Fruit fly (Drosophila melanogaster) whole organism: ENCODE results near the gene CG33768.

Source experiments
- CG8478 ChIP-seq: fragments of >200 bp; optimal IDR thresholded peaks from 2 replicates; lab custom pipeline; 2018; ENCODE audit warnings: inconsistent platforms
- Dll ChIP-seq: fragments of >200 bp; optimal IDR thresholded peaks from 2 replicates; lab custom pipeline; 2017
- EcR ChIP-seq, 2 experiments: fragments of >200 bp; optimal IDR thresholded peaks; 2 replicates each; lab custom pipeline; 2017; ENCODE audit warnings: missing biosample characterization in 2 of 2, missing genetic modification characterization in 2 of 2, missing genetic modification reagents in 2 of 2
- pan ChIP-seq: fragments of >200 bp; optimal IDR thresholded peaks from 2 replicates; lab custom pipeline; 2017
- psq ChIP-seq: fragments of >200 bp; optimal IDR thresholded peaks from 2 replicates; lab custom pipeline; 2017
- usp ChIP-seq: fragments of >200 bp; optimal IDR thresholded peaks from 2 replicates; lab custom pipeline; 2017; ENCODE audit warnings: missing biosample characterization, missing genetic modification characterization, mixed read lengths

Gene CG33768

DNA sequence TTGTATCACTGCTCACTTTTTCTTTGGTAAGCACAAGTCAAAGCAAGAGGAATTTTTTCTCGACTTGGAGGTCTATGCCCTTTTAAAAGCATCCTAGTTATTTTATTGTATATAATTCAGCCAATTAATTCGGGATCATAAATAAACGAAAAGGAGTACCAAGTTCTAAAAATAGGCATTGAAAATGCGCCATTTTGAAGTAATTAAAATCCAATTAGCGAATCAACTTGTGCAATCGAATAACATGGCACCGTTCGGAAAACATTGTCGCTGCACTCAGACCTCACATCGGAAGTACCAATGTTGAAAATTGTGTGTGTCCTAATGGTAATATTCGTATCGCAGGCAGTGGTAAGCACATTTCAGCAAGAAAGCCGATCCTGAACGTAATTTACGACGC is at the start of gene CG33768:
Gene CG33768 (plus strand): TSS at position 301 of the 400 bp plus-strand sequence.
- TF ChIP-seq CG8478 (lab: Kevin White, UChicago) (no peak), usp (GFP tag; lab: Kevin White, UChicago) (no peak), EcR (GFP tag; optimal IDR thresholded peaks at IDR 0.05; lab: Kevin White, UChicago) (no peak), pan (lab: Kevin White, UChicago) (no peak), Dll (lab: Kevin White, UChicago) (no peak), psq (no peak)

DNA sequence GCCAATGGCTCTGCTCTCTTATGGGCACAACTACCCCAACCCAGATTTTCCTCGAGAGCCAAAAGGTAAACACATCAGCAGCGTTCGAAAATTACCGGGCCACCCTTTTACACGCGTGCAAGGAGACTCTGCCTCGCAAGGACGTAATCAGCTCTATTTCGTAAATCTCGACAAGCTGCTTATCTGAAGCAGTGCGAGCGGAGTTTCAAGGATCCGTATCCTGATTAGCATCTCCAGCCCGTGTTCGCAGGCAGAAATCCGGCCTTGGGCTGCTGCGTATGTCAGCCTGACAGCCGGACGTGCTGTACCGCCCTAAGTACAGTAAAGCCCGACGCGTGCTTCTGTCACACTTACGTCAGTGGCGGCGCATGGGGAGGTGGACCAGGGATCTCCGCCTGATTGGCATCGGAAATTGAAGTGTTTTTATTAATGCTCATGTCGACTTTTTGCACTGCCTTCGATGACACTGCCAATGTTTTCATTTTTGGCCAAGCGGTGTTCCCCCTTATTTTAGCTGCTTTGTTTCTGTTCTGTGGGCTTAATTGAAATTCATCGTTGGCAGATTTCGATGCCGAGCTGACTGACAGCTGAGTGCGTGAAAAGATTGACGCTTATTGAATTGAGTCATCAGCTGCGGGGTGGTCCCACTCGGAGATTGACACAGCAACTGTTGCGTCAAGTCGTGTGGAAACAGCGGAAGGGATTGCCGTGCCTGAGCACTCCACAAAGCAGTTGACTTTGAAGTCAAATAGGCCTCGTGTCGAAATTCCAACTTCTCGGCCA is 41.1 kb upstream of the CG33768 start, which contains the start of gene ND-B14.5AL:
Gene ND-B14.5AL (plus strand): TSS at position 733 of the 783 bp plus-strand sequence.
- TF ChIP-seq pan (lab: Kevin White, UChicago) (no peak), EcR (GFP tag; optimal IDR thresholded peaks at IDR 0.05; lab: Kevin White, UChicago) (no peak), psq (no peak), usp (GFP tag; lab: Kevin White, UChicago) (no peak), CG8478 (lab: Kevin White, UChicago) (no peak), Dll (lab: Kevin White, UChicago) (no peak)

DNA sequence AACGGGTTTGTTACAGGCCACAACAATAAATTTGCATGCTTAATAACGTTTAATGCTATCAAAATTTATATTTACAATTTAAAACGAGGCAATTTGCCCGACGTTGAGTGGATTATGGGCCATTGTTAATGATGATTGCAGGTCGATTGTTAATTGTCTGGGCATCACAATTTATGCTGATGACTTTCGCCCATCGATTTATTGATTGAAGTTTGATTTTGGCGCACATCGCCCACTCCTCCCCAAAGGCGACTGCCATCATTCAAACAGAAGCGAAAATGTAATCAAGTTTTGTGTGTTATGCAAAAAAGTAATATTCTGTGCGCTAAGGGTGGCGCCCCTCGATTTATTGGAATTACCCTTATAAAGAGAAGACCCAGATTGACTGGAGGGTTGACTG is 39.9 kb upstream of the CG33768 start:
- TF ChIP-seq pan (lab: Kevin White, UChicago) = no peak
- TF ChIP-seq CG8478 (lab: Kevin White, UChicago) = no peak
- TF ChIP-seq EcR (GFP tag; optimal IDR thresholded peaks at IDR 0.05; lab: Kevin White, UChicago) = no peak
- no peak for TF ChIP-seq Dll (lab: Kevin White, UChicago)
- no peak for TF ChIP-seq usp (GFP tag; lab: Kevin White, UChicago)

DNA sequence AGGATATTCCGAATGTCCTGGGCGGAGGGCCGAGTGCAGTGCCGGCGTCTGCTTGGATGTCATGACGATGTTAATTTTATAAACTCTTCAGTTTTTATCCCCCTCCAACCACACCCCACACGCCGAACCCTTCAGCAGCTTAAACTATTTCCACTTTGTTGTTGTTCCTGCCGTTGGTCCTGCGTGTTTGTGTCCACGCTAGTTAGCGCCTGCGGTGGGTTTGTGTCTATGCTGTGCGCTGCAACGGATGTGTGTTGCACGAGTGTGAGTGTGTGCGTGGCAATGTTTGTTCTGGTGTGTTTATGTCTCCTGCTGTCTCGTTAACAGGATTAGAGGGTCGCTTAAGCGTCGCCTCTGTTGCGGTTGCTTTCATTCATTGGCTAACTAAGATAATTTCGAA is 30.2 kb upstream of the CG33768 start:
- no peak for TF ChIP-seq Dll (lab: Kevin White, UChicago)
- no peak for TF ChIP-seq usp (GFP tag; lab: Kevin White, UChicago)
- TF ChIP-seq CG8478 (lab: Kevin White, UChicago) = no peak
- no peak for TF ChIP-seq EcR (GFP tag; optimal IDR thresholded peaks at IDR 0.05; lab: Kevin White, UChicago)
- TF ChIP-seq psq = no peak
- no peak for TF ChIP-seq pan (lab: Kevin White, UChicago)

DNA sequence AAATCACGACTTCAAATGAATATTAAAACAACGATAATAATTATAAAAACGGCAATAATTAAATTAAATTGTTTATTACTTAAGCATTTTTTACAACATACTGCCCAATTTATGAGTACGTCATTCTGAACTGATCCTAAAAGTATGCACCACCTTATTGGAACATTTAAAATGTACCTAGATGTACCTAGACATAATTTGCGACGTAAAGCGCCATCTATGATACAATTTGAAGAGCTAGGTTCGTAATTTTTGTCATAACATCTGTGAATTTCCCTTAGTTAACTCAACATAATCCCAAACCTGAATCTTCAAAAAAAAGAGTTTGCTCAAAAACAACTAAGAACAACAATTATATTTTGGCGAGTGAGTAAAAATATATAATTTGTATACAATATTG is 12.9 kb upstream of the CG33768 start:
- TF ChIP-seq EcR (GFP tag; optimal IDR thresholded peaks at IDR 0.05; lab: Kevin White, UChicago) (no peak), Dll (lab: Kevin White, UChicago) (no peak), psq (no peak), pan (lab: Kevin White, UChicago) (no peak), usp (GFP tag; lab: Kevin White, UChicago) (no peak), CG8478 (lab: Kevin White, UChicago) (no peak)

DNA sequence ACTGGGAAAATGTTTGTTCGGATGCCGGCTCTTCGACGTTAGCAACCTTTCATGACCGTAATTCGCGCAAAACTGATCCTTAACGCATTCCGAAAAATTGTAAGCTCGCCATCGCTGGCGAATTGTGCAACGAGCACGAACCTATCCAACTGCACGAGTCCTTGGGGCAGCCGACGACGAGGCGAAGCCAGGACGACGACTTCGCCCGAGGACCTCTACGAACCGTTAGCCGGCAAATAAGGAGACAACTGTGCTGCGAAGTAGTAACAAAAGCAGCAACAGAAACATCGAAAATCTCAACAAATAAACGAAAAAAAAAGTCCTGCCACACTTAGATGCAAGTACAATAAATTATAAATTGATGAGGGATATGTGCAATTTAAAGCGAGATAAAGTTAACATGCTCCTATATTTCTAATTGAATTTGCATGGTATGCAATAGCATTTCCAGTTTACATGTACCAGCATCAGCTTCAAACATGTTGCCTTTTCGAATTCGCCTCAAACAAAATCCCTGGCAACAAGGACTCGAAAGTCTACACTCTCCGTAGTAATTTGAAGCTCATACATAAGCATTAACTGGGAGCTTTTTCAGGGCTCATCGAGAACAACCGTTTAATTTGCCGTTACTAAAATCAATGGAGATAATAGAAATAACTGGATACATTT is 9.0 kb upstream of the CG33768 start, which contains the start of gene CG14459:
Gene CG14459 (minus strand): TSS at position 51 of the 669 bp plus-strand sequence.
- TF ChIP-seq EcR (GFP tag; optimal IDR thresholded peaks at IDR 0.05; lab: Kevin White, UChicago) (no peak), Dll (lab: Kevin White, UChicago) (no peak), pan (lab: Kevin White, UChicago) (no peak), usp (GFP tag; lab: Kevin White, UChicago) (no peak), CG8478 (lab: Kevin White, UChicago) (no peak), psq (no peak)

DNA sequence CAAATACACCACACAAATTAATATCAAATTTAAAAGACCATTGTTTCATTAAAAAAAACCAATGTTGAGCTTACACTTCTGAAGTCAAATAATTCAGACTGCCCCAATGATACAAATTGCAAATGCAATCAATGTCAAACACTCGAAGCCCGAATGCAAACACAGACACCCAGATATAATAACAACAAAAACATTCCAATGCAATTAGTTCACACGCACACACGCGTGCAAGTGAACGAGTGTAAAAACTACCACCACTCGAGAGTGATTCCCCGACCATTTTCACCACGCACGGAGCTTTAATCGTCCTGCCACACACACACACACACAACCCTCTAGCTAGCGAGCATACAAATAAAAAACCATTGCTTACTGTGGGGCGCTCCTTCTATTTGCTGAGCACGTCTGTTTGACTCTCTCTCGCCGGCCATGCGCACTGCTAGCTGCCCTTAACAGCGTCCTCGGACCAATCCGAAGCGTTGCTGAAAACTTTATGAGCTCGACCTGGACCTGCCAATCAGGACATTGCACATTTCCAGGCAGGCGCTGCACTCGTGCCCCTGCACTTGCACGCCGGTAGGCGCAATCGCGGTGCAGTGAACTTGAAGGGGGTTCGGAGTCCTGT is 4.6 kb upstream of the CG33768 start:
- TF ChIP-seq EcR (GFP tag; optimal IDR thresholded peaks at IDR 0.05; lab: Kevin White, UChicago) = no peak
- no peak for TF ChIP-seq usp (GFP tag; lab: Kevin White, UChicago)
- no peak for TF ChIP-seq pan (lab: Kevin White, UChicago)
- TF ChIP-seq CG8478 (lab: Kevin White, UChicago) = no peak
- TF ChIP-seq psq = no peak
- no peak for TF ChIP-seq Dll (lab: Kevin White, UChicago)

DNA sequence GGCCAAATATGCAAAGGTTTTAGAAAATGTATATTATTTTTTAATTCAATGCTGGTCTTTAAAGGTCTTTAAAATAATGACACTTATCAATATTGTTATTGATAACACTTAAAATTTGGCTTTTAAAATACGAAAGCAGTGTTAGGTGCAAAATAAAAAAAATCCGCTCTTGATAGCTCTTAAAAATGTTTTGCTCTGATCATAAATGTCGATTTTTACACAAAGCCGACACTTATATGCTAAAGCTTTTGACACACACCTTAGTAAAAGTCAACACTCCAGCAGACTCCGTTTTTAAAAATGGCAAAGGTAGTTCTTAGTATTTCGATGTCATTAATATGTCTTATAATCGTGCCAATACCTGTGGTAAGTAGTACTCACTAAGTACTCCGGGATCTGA is 1.6 kb upstream of the CG33768 start, which contains the start of gene CG33766:
Gene CG33766 (plus strand): TSS at position 301 of the 400 bp plus-strand sequence.
- TF ChIP-seq psq = no peak

DNA sequence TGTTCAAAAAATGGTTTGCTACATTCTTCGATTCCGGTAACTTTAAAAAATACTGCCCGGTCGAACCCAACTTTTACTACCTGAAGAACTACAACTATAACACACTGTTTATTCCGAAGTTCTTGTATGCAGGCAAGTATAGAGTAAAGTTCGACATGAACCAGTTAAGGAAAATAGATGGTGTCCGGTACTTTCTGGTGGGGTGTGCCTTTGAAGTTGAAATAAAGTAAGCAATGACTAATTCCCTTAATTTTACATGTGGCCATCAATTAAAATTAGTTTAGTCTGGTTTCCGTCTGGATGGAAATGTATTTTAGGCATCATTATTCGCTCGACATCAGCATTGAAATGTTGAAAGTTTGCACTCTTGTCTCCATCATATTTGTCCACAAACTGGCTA is 956 bp upstream of the CG33768 start, which contains the start of gene CG33767:
Gene CG33767 (plus strand): TSS at position 301 of the 400 bp plus-strand sequence.
- no peak for TF ChIP-seq pan (lab: Kevin White, UChicago)
- no peak for TF ChIP-seq psq
- TF ChIP-seq usp (GFP tag; lab: Kevin White, UChicago) = no peak
- no peak for TF ChIP-seq Dll (lab: Kevin White, UChicago)
- no peak for TF ChIP-seq EcR (GFP tag; optimal IDR thresholded peaks at IDR 0.05; lab: Kevin White, UChicago)
- no peak for TF ChIP-seq CG8478 (lab: Kevin White, UChicago)

DNA sequence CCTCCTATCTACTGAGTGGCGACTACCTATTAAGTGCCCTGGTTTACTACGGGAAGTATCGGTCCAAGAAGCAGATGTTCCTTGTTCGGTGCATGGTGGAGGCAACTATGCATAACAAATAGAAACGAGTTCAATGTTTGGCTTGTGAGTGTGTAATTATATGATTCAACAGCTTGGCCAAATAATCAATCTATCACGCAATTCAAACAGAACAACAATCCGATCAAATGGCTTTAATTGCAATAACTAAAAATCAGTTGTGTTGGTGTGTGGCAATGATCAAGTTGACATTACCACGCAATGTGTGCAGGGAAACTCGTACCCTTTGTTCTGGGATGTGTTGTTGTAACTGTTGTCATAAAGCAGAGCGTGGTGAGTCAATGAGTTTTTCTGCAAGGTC is 664 bp downstream of the CG33768 start, which contains the start of gene CG33769:
Gene CG33769 (plus strand): TSS at position 301 of the 400 bp plus-strand sequence.
- TF ChIP-seq psq (no peak), CG8478 (lab: Kevin White, UChicago) (no peak), Dll (lab: Kevin White, UChicago) (no peak), usp (GFP tag; lab: Kevin White, UChicago) (no peak), pan (lab: Kevin White, UChicago) (no peak), EcR (GFP tag; optimal IDR thresholded peaks at IDR 0.05; lab: Kevin White, UChicago) (no peak)

DNA sequence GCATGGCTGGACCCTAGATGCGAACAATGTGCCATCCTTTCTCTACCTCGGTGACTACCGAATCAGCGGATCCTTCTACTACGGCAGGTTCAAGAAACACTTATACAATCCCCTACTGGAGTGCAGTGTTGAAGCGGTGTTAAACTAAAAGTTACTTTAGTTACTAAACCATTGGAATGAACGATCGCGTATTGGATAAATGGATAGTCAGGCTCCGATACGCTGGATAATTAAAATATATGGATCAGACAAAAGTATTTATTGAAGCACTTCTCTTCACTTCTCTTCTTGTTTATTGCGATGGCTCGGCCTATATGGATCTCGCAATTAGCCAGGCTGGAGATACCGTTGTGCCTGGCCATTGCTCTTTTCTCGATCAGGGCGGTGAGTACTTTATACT is 1.4 kb downstream of the CG33768 start, which contains the start of gene CG33770:
Gene CG33770 (plus strand): TSS at position 301 of the 400 bp plus-strand sequence.
- TF ChIP-seq EcR (GFP tag; optimal IDR thresholded peaks at IDR 0.05; lab: Kevin White, UChicago) = no peak
- TF ChIP-seq pan (lab: Kevin White, UChicago) = no peak
- TF ChIP-seq psq = no peak
